Fruit fly (Drosophila melanogaster) whole organism, larva: ENCODE results near the gene htt.

Source experiments
- noc ChIP-seq: fragments of 200-800 bp; sonication (Bioruptor generic); optimal IDR thresholded peaks from 3 replicates; lab custom pipeline; 2019; ENCODE audit warnings: missing biosample characterization, mild to moderate bottlenecking, missing genetic modification characterization, moderate library complexity

htt gene

dm6 chr3R:28695993-28696392, at the start of gene htt:
Gene htt, plus strand, starts transcription at chr3R:28696242.
- TF ChIP-seq noc (tag; lab: Kevin White, UChicago) = no peak

- TF ChIP-seq noc (tag; lab: Kevin White, UChicago) = no peak
Observed at dm6 chr3R:28650380-28650779, 45.7 kb upstream of the htt start, which contains the start of gene CG31050. Gene CG31050, minus strand, starts transcription at chr3R:28650480.

DNA sequence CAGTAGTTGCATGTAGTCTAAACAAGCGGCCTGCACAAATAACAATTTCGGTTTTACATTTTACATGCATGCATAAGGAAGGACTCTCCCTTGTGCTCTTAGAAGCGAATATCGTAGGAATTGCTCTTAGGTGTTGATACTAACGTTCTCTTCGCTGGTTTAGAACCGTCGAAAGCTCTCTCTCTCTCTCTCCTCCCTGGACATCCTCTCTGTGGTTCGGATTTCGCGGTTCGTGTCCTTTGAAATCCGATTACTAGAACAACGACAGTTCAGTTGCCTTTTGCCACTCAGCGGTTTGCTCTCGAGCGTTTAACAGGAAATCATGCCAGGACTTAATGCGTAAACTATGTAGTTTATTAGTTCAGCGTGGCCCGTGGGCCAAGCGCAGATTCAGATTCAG, 41.4 kb upstream of the htt start:
- no peak for TF ChIP-seq noc (tag; lab: Kevin White, UChicago)

dm6 chr3R:28656127-28656715, 39.8 kb upstream of the htt start:
- no peak for TF ChIP-seq noc (tag; lab: Kevin White, UChicago)

DNA sequence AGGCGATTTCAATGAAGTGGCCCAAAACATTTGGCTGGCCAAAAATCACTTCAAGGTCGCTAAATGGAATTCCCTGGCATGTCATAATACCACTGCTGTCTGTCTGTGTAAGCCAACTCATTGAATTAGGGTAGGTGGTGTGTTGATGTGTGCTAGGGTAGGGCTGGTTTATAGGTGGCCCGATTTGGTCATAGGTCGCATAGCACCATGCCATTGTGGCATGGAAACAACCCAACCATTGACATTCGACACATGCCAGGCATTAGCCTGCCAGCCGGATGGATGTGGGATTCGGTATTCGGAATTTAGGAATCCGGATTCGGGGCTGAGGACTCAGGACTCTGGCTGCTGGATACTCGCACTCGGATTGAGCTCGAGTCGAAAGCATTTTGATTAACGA, 33.1 kb upstream of the htt start:
- no peak for TF ChIP-seq noc (tag; lab: Kevin White, UChicago)

- no peak for TF ChIP-seq noc (tag; lab: Kevin White, UChicago)
Observed at dm6 chr3R:28668854-28669253, 27.2 kb upstream of the htt start, which contains the start of gene CG33346. Gene CG33346, plus strand, starts transcription at chr3R:28669233.

DNA sequence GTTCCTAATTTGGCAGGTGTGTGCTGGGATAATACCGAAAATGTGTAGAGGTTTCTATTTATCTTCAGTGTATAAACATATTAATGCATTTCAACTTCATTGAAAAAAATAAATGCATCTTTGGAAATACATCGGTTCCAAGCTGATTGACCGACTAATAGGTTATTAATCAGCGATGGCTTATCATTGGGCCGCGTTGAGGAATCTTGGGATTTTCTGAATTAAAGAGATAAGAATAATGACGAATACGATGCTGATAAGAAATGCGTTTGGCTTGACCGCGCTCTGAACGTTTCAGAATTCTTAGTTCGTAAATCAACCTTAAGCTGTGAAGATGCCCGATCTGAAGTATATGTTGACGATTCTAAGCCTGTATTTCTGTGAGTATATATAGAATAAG, 25.6 kb upstream of the htt start, which contains the start of gene Sid:
Gene Sid (plus strand): TSS at position 301 of the 400 bp plus-strand sequence.
- no peak for TF ChIP-seq noc (tag; lab: Kevin White, UChicago)

- no peak for TF ChIP-seq noc (tag; lab: Kevin White, UChicago)
Observed at dm6 chr3R:28672134-28672533, 23.9 kb upstream of the htt start.

DNA sequence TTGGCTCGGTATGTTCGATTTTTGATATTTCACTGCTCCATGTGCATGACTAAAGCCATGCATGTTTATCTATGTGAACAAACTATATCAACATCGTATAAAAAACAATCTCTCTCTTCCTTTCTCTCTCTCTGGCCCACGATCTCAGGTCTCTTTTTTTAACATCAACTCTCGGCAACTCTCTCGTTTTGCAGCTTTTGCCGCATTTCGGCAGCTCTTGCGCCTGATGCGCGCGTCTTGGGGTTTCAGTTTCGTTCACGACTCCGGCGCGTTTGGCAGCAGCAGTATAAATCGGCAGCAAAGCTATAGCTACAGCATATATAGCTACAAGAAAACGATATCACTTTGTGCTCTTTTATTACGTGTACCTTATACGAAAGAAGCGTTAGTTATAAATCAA, 21.3 kb upstream of the htt start, which contains the start of gene snu:
Gene snu (plus strand): TSS at position 254 of the 400 bp plus-strand sequence.
- TF ChIP-seq noc (tag; lab: Kevin White, UChicago) = no peak

DNA sequence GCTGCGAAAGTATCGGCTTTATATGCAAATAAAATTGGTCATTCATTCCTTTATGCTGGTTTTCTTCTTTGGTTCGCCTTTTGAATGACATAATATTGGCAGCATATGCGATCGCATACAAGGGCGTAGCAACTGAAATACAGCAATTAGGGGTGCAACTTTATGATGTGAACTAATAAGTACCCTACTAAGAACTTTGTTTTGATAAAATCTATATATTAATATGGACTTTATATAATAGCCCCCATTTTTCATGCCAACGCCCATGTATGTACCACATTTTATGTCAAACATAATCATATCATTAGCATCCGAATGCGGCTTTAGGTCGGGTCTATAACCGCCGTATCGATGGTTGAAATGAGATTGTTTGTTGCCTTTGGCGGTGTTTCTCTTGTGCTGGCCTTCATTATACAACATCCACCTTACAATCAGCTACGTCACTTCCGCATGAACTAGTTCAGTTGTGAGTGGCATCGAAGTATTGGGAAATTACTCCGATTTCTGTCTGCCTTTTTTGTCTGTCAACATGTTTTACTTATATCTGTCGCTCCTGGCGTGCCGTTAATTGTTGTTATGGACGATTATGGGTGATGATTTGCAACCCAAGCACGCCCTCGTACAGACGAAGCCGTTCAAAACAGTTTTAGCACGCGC, 19.0 kb upstream of the htt start:
- TF ChIP-seq noc (tag; lab: Kevin White, UChicago) = peak; percentile 78

DNA sequence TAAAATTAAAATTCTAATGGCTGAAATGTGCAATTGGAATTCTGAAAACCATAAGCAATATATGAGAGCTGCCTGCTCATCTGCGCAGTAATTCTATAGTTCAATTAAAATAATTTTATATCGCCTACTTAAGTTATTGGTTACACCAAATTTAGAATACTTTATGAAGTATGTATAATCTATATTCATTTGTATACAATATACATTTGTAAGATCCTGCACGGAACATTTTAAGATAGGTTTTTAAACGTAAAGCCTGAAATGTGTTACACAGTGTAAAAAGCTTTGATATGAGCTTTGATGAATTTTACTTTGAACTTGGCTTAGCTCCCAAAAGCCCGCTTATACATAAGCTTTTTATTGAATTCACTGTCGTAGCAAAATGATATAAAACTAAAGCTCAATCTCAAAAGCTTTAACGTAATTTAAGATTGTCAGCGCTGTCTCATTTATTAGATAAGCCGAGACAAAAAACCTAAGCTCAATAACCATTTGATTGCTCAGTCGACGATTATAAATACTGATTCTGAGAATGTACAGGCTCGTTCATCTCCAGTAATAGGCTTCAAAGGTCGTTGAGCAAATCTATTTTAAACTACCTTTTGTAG, 18.4 kb upstream of the htt start:
- no peak for TF ChIP-seq noc (tag; lab: Kevin White, UChicago)

- TF ChIP-seq noc (tag; lab: Kevin White, UChicago) = no peak
Observed at dm6 chr3R:28679583-28679982, 16.5 kb upstream of the htt start.

DNA sequence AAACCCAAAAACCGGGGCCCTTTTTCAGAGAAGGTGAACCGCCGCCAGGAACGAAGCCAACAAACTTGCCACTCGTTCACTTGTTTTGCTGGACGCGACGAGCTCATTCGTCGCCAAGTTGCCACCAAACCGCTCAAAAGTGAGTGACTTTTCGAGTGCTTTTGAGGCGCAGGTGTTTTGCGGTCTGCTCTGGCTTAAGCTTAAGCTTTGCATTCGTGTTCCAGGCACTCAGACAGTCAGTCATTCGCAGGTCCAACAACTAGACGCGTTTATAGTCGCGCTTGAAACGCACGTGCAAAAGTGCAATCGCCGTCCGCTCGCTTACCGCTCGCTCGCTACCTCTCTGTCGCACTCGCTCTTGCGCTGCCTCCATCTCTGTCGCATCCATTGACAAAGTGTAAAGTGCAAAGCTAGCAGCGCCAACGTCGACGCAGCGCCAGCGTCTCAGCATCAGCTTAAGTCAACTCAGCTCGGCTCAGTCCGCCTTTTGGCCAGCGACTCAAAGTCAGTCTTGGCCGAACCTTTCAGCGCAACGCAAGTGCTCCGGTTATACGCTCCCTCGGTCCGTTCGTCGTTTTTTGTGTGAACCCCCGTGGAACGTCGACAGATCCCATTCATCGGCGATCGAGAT, 14.1 kb upstream of the htt start:
- TF ChIP-seq noc (tag; lab: Kevin White, UChicago) = no peak

- TF ChIP-seq noc (tag; lab: Kevin White, UChicago) = no peak
Observed at dm6 chr3R:28685558-28685957, 10.5 kb upstream of the htt start.

dm6 chr3R:28687969-28688368, 8.1 kb upstream of the htt start:
- no peak for TF ChIP-seq noc (tag; lab: Kevin White, UChicago)

DNA sequence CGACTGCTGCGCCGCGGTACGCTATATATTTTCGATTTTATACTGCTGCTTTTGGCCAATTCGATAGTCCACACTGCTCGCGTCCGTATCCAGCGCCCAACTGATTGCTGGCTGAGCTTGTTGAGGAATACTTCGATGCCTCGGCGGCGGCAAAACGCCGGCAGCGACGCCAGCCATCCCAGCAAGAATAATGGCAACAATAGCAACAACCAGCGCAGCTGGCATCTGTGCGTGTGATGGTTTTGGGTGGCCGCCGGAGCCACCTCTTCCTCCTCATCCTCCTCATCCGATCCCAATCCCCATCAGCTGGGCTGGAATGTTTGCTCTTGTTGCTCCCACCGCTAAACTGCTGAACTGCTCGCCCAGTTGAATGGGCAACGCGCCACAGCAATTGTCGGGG, 48.6 kb downstream of the htt start, which contains the start of gene AstA-R2:
Gene AstA-R2 (minus strand): TSS at position 101 of the 400 bp plus-strand sequence.
- no peak for TF ChIP-seq noc (tag; lab: Kevin White, UChicago)
